Fruit fly (Drosophila melanogaster) whole organism, embryonic: ENCODE measurements around the gene trx.

Experiments
- Bteb2 ChIP-seq: fragments of 200-800 bp; sonication (Bioruptor generic); optimal IDR thresholded peaks from 2 replicates; lab custom pipeline; 2016; ENCODE audit warnings: missing biosample characterization, missing genetic modification characterization
- CG10274 ChIP-seq: fragments of 200-800 bp; sonication (Bioruptor generic); optimal IDR thresholded peaks from 3 replicates; lab custom pipeline; 2017; ENCODE audit warnings: missing biosample characterization, mild to moderate bottlenecking, missing genetic modification characterization
- CG10431 ChIP-seq: fragments of 200-800 bp; sonication (Bioruptor generic); optimal IDR thresholded peaks from 3 replicates; lab custom pipeline; 2018; ENCODE audit warnings: missing biosample characterization, mild to moderate bottlenecking, missing genetic modification characterization
- CG11398 ChIP-seq: fragments of 200-800 bp; sonication (Bioruptor generic); optimal IDR thresholded peaks from 2 replicates; lab custom pipeline; 2016; ENCODE audit warnings: missing biosample characterization, missing genetic modification characterization
- CG11560 ChIP-seq: fragments of 200-800 bp; sonication (Bioruptor generic); IDR thresholded peaks from 3 replicates; pipeline ENCODE4 v1.3.6; 2022; ENCODE audit warnings: missing biosample characterization, missing genetic modification characterization
- CG11723 ChIP-seq: fragments of 200-800 bp; sonication (Bioruptor generic); optimal IDR thresholded peaks from 2 replicates; lab custom pipeline; 2017; ENCODE audit warnings: missing biosample characterization, mild to moderate bottlenecking, missing genetic modification characterization
- CG12299 ChIP-seq: fragments of 200-800 bp; sonication (Bioruptor generic); optimal IDR thresholded peaks from 2 replicates; lab custom pipeline; 2018; ENCODE audit warnings: missing biosample characterization, mild to moderate bottlenecking, missing genetic modification characterization
- CG16779 ChIP-seq: fragments of 200-800 bp; sonication (Bioruptor generic); IDR thresholded peaks from 2 replicates; pipeline ENCODE4 v1.3.6; 2022; ENCODE audit warnings: missing biosample characterization, missing genetic modification characterization
- CG17328 ChIP-seq: fragments of 200-800 bp; sonication (Bioruptor generic); IDR thresholded peaks from 2 replicates; pipeline ENCODE4 v1.3.6; 2022; ENCODE audit warnings: missing biosample characterization, missing genetic modification characterization
- CG17359 ChIP-seq: fragments of 200-800 bp; sonication (Bioruptor generic); optimal IDR thresholded peaks from 3 replicates; lab custom pipeline; 2018; ENCODE audit warnings: missing biosample characterization, mild to moderate bottlenecking, missing genetic modification characterization, moderate library complexity
- CG17568 ChIP-seq: fragments of 200-800 bp; sonication (Bioruptor generic); optimal IDR thresholded peaks from 2 replicates; lab custom pipeline; 2018; ENCODE audit warnings: missing biosample characterization, mild to moderate bottlenecking, missing genetic modification characterization, moderate library complexity
- CG2712 ChIP-seq: fragments of 200-800 bp; optimal IDR thresholded peaks from 3 replicates; lab custom pipeline; 2019; ENCODE audit warnings: missing biosample characterization, mild to moderate bottlenecking, missing genetic modification characterization, moderate library complexity
- CG31388 ChIP-seq: fragments of 200-800 bp; sonication (Bioruptor generic); optimal IDR thresholded peaks from 2 replicates; lab custom pipeline; 2016; ENCODE audit warnings: missing biosample characterization, missing genetic modification characterization
- CG3163 ChIP-seq: fragments of 200-800 bp; sonication (Bioruptor generic); optimal IDR thresholded peaks from 3 replicates; lab custom pipeline; 2016; ENCODE audit warnings: missing biosample characterization, missing genetic modification characterization
- CG32532 ChIP-seq: fragments of 200-800 bp; sonication (Bioruptor generic); IDR thresholded peaks from 2 replicates; pipeline ENCODE4 v1.3.6; 2022; ENCODE audit warnings: missing biosample characterization, missing genetic modification characterization
- CG7372 ChIP-seq: fragments of 200-800 bp; sonication (Bioruptor generic); IDR thresholded peaks from 2 replicates; pipeline ENCODE4 v1.3.6; 2022; ENCODE audit warnings: missing biosample characterization, missing genetic modification characterization
- CTCF ChIP-seq: fragments of 200-800 bp; sonication (Bioruptor generic); optimal IDR thresholded peaks from 2 replicates; lab custom pipeline; 2017; ENCODE audit warnings: missing biosample characterization, mild to moderate bottlenecking, missing genetic modification characterization, moderate library complexity
- D ChIP-seq, 2 experiments: fragments of 200-800 bp in 1 of 2; fragments of >200 bp in 1 of 2; sonication (Bioruptor generic) in 1 of 2; optimal IDR thresholded peaks; 2 replicates in 1 of 2; 3 replicates in 1 of 2; lab custom pipeline; 2017; ENCODE audit warnings: mild to moderate bottlenecking in 1 of 2, missing biosample characterization in 1 of 2, missing genetic modification characterization in 1 of 2, missing genetic modification reagents in 1 of 2
- Dll ChIP-seq: fragments of 200-800 bp; sonication (Bioruptor generic); IDR thresholded peaks from 4 replicates; pipeline ENCODE4 v1.3.6; 2022; ENCODE audit warnings: missing biosample characterization, missing genetic modification characterization; ENCODE audit not compliant: partially characterized antibody
- Ets97D ChIP-seq: fragments of 200-800 bp; sonication (Bioruptor generic); optimal IDR thresholded peaks from 3 replicates; lab custom pipeline; 2016; ENCODE audit warnings: missing biosample characterization, missing genetic modification characterization
- GATAe ChIP-seq: fragments of 200-800 bp; sonication (Bioruptor generic); conservative IDR thresholded peaks from 2 replicates; pipeline ENCODE4 v1.3.6; 2022; ENCODE audit warnings: missing biosample characterization, missing genetic modification characterization
- Hsf ChIP-seq: fragments of 200-800 bp; sonication (Bioruptor generic); optimal IDR thresholded peaks from 3 replicates; lab custom pipeline; 2016; ENCODE audit warnings: missing biosample characterization, missing genetic modification characterization
- Kr ChIP-seq: fragments of 200-800 bp; sonication (Bioruptor generic); optimal IDR thresholded peaks from 2 replicates; lab custom pipeline; 2017; ENCODE audit warnings: missing biosample characterization, mild to moderate bottlenecking, missing genetic modification characterization
- Lpt ChIP-seq: fragments of >200 bp; optimal IDR thresholded peaks from 2 replicates; lab custom pipeline; 2018; ENCODE audit warnings: missing biosample characterization, missing genetic modification characterization
- Meics ChIP-seq: fragments of 200-800 bp; sonication (Bioruptor generic); optimal IDR thresholded peaks from 2 replicates; lab custom pipeline; 2017; ENCODE audit warnings: missing biosample characterization, mild to moderate bottlenecking, missing genetic modification characterization
- NC2β ChIP-seq: fragments of 200-800 bp; sonication (Bioruptor generic); optimal IDR thresholded peaks from 2 replicates; lab custom pipeline; 2016; ENCODE audit warnings: missing biosample characterization, missing genetic modification characterization
- Sin3A ChIP-seq: fragments of >200 bp; optimal IDR thresholded peaks from 2 replicates; lab custom pipeline; 2018
- Usf ChIP-seq: fragments of 200-800 bp; sonication (Bioruptor generic); optimal IDR thresholded peaks from 2 replicates; lab custom pipeline; 2017; ENCODE audit warnings: missing genotype, missing biosample characterization, missing genetic modification characterization
- Xbp1 ChIP-seq: fragments of 200-800 bp; sonication (Bioruptor generic); optimal IDR thresholded peaks from 3 replicates; lab custom pipeline; 2016; ENCODE audit warnings: missing biosample characterization, mild to moderate bottlenecking, missing genetic modification characterization
- ase ChIP-seq: fragments of 200-800 bp; sonication (Bioruptor generic); IDR thresholded peaks from 3 replicates; pipeline ENCODE4 v1.3.6; 2022; ENCODE audit warnings: missing biosample characterization, missing genetic modification characterization
- br ChIP-seq: fragments of >200 bp; optimal IDR thresholded peaks from 2 replicates; lab custom pipeline; 2017
- cad ChIP-seq: fragments of >200 bp; optimal IDR thresholded peaks from 2 replicates; lab custom pipeline; 2017; ENCODE audit warnings: missing biosample characterization, missing genetic modification characterization
- emc ChIP-seq: fragments of 200-800 bp; sonication (Bioruptor generic); optimal IDR thresholded peaks from 2 replicates; lab custom pipeline; 2016; ENCODE audit warnings: missing biosample characterization, missing genetic modification characterization
- fd102C ChIP-seq: fragments of 200-800 bp; sonication (Bioruptor generic); optimal IDR thresholded peaks from 2 replicates; lab custom pipeline; 2018; ENCODE audit warnings: missing biosample characterization, mild to moderate bottlenecking, missing genetic modification characterization, moderate library complexity
- gem ChIP-seq: fragments of 200-800 bp; sonication (Bioruptor generic); optimal IDR thresholded peaks from 2 replicates; lab custom pipeline; 2019; ENCODE audit warnings: missing biosample characterization, mild to moderate bottlenecking, missing genetic modification characterization, moderate library complexity
- hbn ChIP-seq: fragments of 200-800 bp; sonication (Bioruptor generic); IDR thresholded peaks from 2 replicates; pipeline ENCODE4 v1.3.6; 2022; ENCODE audit warnings: missing biosample characterization, missing genetic modification characterization; ENCODE audit not compliant: partially characterized antibody
- insv ChIP-seq, 2 experiments: fragments of 200-800 bp; sonication (Bioruptor generic); optimal IDR thresholded peaks; 3 replicates each; lab custom pipeline; 2016 to 2018; ENCODE audit warnings: missing biosample characterization in 2 of 2, missing genetic modification characterization in 2 of 2
- ken ChIP-seq: fragments of 200-800 bp; sonication (Bioruptor generic); IDR thresholded peaks from 3 replicates; pipeline ENCODE4 v1.3.6; 2022; ENCODE audit warnings: missing biosample characterization, missing genetic modification characterization
- klu ChIP-seq: fragments of 200-800 bp; sonication (Bioruptor generic); IDR thresholded peaks from 2 replicates; pipeline ENCODE4 v1.3.6; 2022; ENCODE audit warnings: missing biosample characterization, missing genetic modification characterization
- lab ChIP-seq: fragments of 200-800 bp; sonication (Bioruptor generic); optimal IDR thresholded peaks from 3 replicates; lab custom pipeline; 2017; ENCODE audit warnings: missing biosample characterization, missing genetic modification characterization, mild to moderate bottlenecking, moderate library complexity, missing genetic modification reagents
- lilli ChIP-seq: fragments of 200-800 bp; sonication (Bioruptor generic); optimal IDR thresholded peaks from 3 replicates; lab custom pipeline; 2016; ENCODE audit warnings: missing biosample characterization, missing genetic modification characterization
- nau ChIP-seq: fragments of 200-800 bp; sonication (Bioruptor generic); optimal IDR thresholded peaks from 3 replicates; lab custom pipeline; 2017; ENCODE audit warnings: missing biosample characterization, mild to moderate bottlenecking, missing genetic modification characterization, missing genetic modification reagents
- nmo ChIP-seq: fragments of 200-800 bp; sonication (Bioruptor generic); optimal IDR thresholded peaks from 2 replicates; lab custom pipeline; 2018; ENCODE audit warnings: missing biosample characterization, mild to moderate bottlenecking, missing genetic modification characterization, moderate library complexity
- pan ChIP-seq, 4 experiments: fragments of >200 bp in 3 of 4; fragments of 200-800 bp in 1 of 4; sonication (Bioruptor generic) in 1 of 4; optimal IDR thresholded peaks in 3 of 4; IDR thresholded peaks in 1 of 4; 2 replicates each; pipeline versions ENCODE4 v1.3.6 to Lab custom; 2017 to 2022; ENCODE audit warnings: missing biosample characterization in 2 of 4, missing genetic modification characterization in 2 of 4, mixed read lengths in 1 of 4
- sc ChIP-seq, 3 experiments: fragments of >200 bp in 2 of 3; fragments of 200-800 bp in 1 of 3; sonication (Bioruptor generic) in 1 of 3; optimal IDR thresholded peaks; 2 replicates in 2 of 3; 3 replicates in 1 of 3; lab custom pipeline; 2017; ENCODE audit warnings: mild to moderate bottlenecking in 1 of 3, missing biosample characterization in 1 of 3, missing genetic modification characterization in 1 of 3, missing genetic modification reagents in 1 of 3
- sens-2 ChIP-seq: fragments of 200-800 bp; sonication (Bioruptor generic); IDR thresholded peaks from 2 replicates; pipeline ENCODE4 v1.3.6; 2022; ENCODE audit warnings: missing biosample characterization, missing genetic modification characterization
- slou ChIP-seq: fragments of 200-800 bp; sonication (Bioruptor generic); optimal IDR thresholded peaks from 3 replicates; lab custom pipeline; 2016; ENCODE audit warnings: missing biosample characterization, missing genetic modification characterization
- tap ChIP-seq: fragments of 200-800 bp; optimal IDR thresholded peaks from 3 replicates; lab custom pipeline; 2019; ENCODE audit warnings: missing biosample characterization, mild to moderate bottlenecking, missing genetic modification characterization, moderate library complexity
- ttk ChIP-seq: fragments of 200-800 bp; sonication (Bioruptor generic); IDR thresholded peaks from 2 replicates; pipeline ENCODE4 v2.1.2; 2022; ENCODE audit warnings: missing biosample characterization, missing genetic modification characterization
- yki ChIP-seq: fragments of >200 bp; optimal IDR thresholded peaks from 3 replicates; lab custom pipeline; 2018

The trx gene

dm6 chr3R:14289958-14290835 is 3.5 kb upstream of the trx start (continued):
- TF ChIP-seq CG10274 (GFP tag; lab: Kevin White, UChicago) (no peak), CTCF (no peak), CG10431 (GFP tag; lab: Kevin White, UChicago) (no peak), CG17328 (0 out of 2 replicates have a peak, but pooled peaks have one; percentile 7), Meics (GFP tag; lab: Kevin White, UChicago) (peak; percentile 25), nau (GFP tag; lab: Kevin White, UChicago) (no peak), CG12299 (tag; lab: Kevin White, UChicago) (no peak), hbn (GFP tag; lab: Robert Waterston, UW) (no peak), br (lab: Kevin White, UChicago) (no peak), NC2β (no peak), yki (lab: Kevin White, UChicago) (no peak), pan (optimal IDR thresholded peaks at IDR 0.05; lab: Kevin White, UChicago) (no peak), pan (GFP tag; optimal IDR thresholded peaks at IDR 0.05 in 1 of 2, IDR thresholded peaks at IDR 0.05 in 1 of 2) (no peak), fd102C (GFP tag; lab: Kevin White, UChicago) (no peak), CG11398 (GFP tag; lab: Kevin White, UChicago) (no peak), CG32532 (GFP tag; lab: Robert Waterston, UW) (no peak), sens-2 (GFP tag; lab: Robert Waterston, UW) (no peak), CG31388 (GFP tag; lab: Kevin White, UChicago) (no peak), Sin3A (no peak), klu (GFP tag; lab: Robert Waterston, UW) (no peak), ken (no peak), nmo (peak; percentile 22), CG7372 (GFP tag; lab: Robert Waterston, UW) (no peak), insv (GFP tag; optimal IDR thresholded peaks at IDR 0.05; lab: Kevin White, UChicago) (no peak), ase (GFP tag; lab: Robert Waterston, UW) (no peak), CG17359 (peak; percentile 11), CG11560 (tag; lab: Robert Waterston, UW) (no peak), Kr (GFP tag; lab: Kevin White, UChicago) (no peak), Ets97D (GFP tag; lab: Kevin White, UChicago) (no peak), Bteb2 (GFP tag; lab: Kevin White, UChicago) (no peak), lab (GFP tag; lab: Kevin White, UChicago) (peak; percentile 48), CG3163 (GFP tag; lab: Kevin White, UChicago) (no peak), Lpt (GFP tag; lab: Kevin White, UChicago) (no peak), slou (GFP tag; lab: Kevin White, UChicago) (no peak), Dll (no peak), Usf (no peak), Hsf (GFP tag; lab: Kevin White, UChicago) (no peak), emc (GFP tag; lab: Kevin White, UChicago) (no peak), D (optimal IDR thresholded peaks at IDR 0.05; lab: Kevin White, UChicago) (no peak), D (GFP tag; optimal IDR thresholded peaks at IDR 0.05; lab: Kevin White, UChicago) (no peak), CG11723 (no peak), cad (GFP tag; lab: Kevin White, UChicago) (no peak), tap (no peak), Xbp1 (GFP tag; lab: Kevin White, UChicago) (peak; percentile 24), GATAe (GFP tag; lab: Robert Waterston, UW) (no peak), ttk (GFP tag; lab: Robert Waterston, UW) (0 out of 2 replicates have a peak, but pooled peaks have one; percentile 10), lilli (GFP tag; lab: Kevin White, UChicago) (no peak), gem (tag; lab: Kevin White, UChicago) (peak; percentile 49), sc (optimal IDR thresholded peaks at IDR 0.05; lab: Kevin White, UChicago) (no peak), sc (GFP tag; optimal IDR thresholded peaks at IDR 0.05; lab: Kevin White, UChicago) (no peak), CG16779 (GFP tag; lab: Robert Waterston, UW) (no peak), CG2712 (tag; lab: Kevin White, UChicago) (no peak), CG17568 (GFP tag; lab: Kevin White, UChicago) (no peak)
